Fruit fly (Drosophila melanogaster) whole organism, embryonic: ENCODE data around the gene CG15522.

Experiments
- Adf1 ChIP-seq: fragments of 200-800 bp; sonication (Bioruptor generic); IDR thresholded peaks from 2 replicates; pipeline ENCODE4 v1.3.6; 2022; ENCODE audit warnings: missing biosample characterization, missing genetic modification characterization
- CG10209 ChIP-seq: fragments of 200-800 bp; sonication (Bioruptor generic); optimal IDR thresholded peaks from 3 replicates; lab custom pipeline; 2017; ENCODE audit warnings: missing biosample characterization, mild to moderate bottlenecking, missing genetic modification characterization, missing genetic modification reagents
- CG10565 ChIP-seq: fragments of 200-800 bp; sonication (Bioruptor generic); optimal IDR thresholded peaks from 3 replicates; lab custom pipeline; 2016; ENCODE audit warnings: missing biosample characterization, mild to moderate bottlenecking, missing genetic modification characterization
- CG11504 ChIP-seq: fragments of 200-800 bp; sonication (Bioruptor generic); optimal IDR thresholded peaks from 3 replicates; lab custom pipeline; 2019; ENCODE audit warnings: missing biosample characterization, mild to moderate bottlenecking, missing genetic modification characterization, moderate library complexity
- CG12219 ChIP-seq: fragments of 200-800 bp; sonication (Bioruptor generic); optimal IDR thresholded peaks from 3 replicates; lab custom pipeline; 2018; ENCODE audit warnings: missing biosample characterization, mild to moderate bottlenecking, missing genetic modification characterization
- CG17359 ChIP-seq: fragments of 200-800 bp; sonication (Bioruptor generic); optimal IDR thresholded peaks from 3 replicates; lab custom pipeline; 2018; ENCODE audit warnings: missing biosample characterization, mild to moderate bottlenecking, missing genetic modification characterization, moderate library complexity
- CG17612 ChIP-seq: fragments of 200-800 bp; sonication (Bioruptor generic); IDR thresholded peaks from 2 replicates; pipeline ENCODE4 v1.3.6; 2022; ENCODE audit warnings: missing biosample characterization, missing genetic modification characterization
- CG1792 ChIP-seq: fragments of 200-800 bp; sonication (Bioruptor generic); optimal IDR thresholded peaks from 2 replicates; lab custom pipeline; 2016; ENCODE audit warnings: missing biosample characterization, missing genetic modification characterization
- CG2116 ChIP-seq: fragments of 200-800 bp; sonication (Bioruptor generic); optimal IDR thresholded peaks from 3 replicates; lab custom pipeline; 2018; ENCODE audit warnings: missing biosample characterization, mild to moderate bottlenecking, missing genetic modification characterization
- CG2129 ChIP-seq: fragments of 200-800 bp; sonication (Bioruptor generic); IDR thresholded peaks from 2 replicates; pipeline ENCODE4 v1.3.6; 2022; ENCODE audit warnings: missing biosample characterization, missing genetic modification characterization; ENCODE audit not compliant: partially characterized antibody
- CG31365 ChIP-seq: fragments of 200-800 bp; sonication (Bioruptor generic); optimal IDR thresholded peaks from 2 replicates; lab custom pipeline; 2018; ENCODE audit warnings: missing biosample characterization, mild to moderate bottlenecking, missing genetic modification characterization
- CG31441 ChIP-seq: fragments of 200-800 bp; sonication (Bioruptor generic); IDR thresholded peaks from 2 replicates; pipeline ENCODE4 v1.3.6; 2022; ENCODE audit warnings: missing biosample characterization, missing genetic modification characterization
- CG4282 ChIP-seq: fragments of 200-800 bp; sonication (Bioruptor generic); optimal IDR thresholded peaks from 2 replicates; lab custom pipeline; 2016; ENCODE audit warnings: missing biosample characterization, missing genetic modification characterization
- CG5953 ChIP-seq: fragments of 200-800 bp; sonication (Bioruptor generic); IDR thresholded peaks from 2 replicates; pipeline ENCODE4 v1.3.6; 2022; ENCODE audit warnings: missing biosample characterization, missing genetic modification characterization
- CG6272 ChIP-seq: fragments of 200-800 bp; sonication (Bioruptor generic); IDR thresholded peaks from 2 replicates; pipeline ENCODE4 v1.3.6; 2022; ENCODE audit warnings: missing biosample characterization, missing genetic modification characterization
- CG6854 ChIP-seq: fragments of 200-800 bp; sonication (Bioruptor generic); optimal IDR thresholded peaks from 3 replicates; lab custom pipeline; 2017; ENCODE audit warnings: missing biosample characterization, mild to moderate bottlenecking, missing genetic modification characterization
- CTCF ChIP-seq: fragments of 200-800 bp; sonication (Bioruptor generic); optimal IDR thresholded peaks from 2 replicates; lab custom pipeline; 2017; ENCODE audit warnings: missing biosample characterization, mild to moderate bottlenecking, missing genetic modification characterization, moderate library complexity
- CoRest ChIP-seq: fragments of 200-800 bp; sonication (Bioruptor generic); optimal IDR thresholded peaks from 3 replicates; lab custom pipeline; 2018; ENCODE audit warnings: missing biosample characterization, mild to moderate bottlenecking, missing genetic modification characterization, moderate library complexity
- Dll ChIP-seq: fragments of 200-800 bp; sonication (Bioruptor generic); IDR thresholded peaks from 4 replicates; pipeline ENCODE4 v1.3.6; 2022; ENCODE audit warnings: missing biosample characterization, missing genetic modification characterization; ENCODE audit not compliant: partially characterized antibody
- Eip74EF ChIP-seq, 2 experiments: fragments of 200-800 bp in 1 of 2; fragments of >200 bp in 1 of 2; sonication (Bioruptor generic) in 1 of 2; optimal IDR thresholded peaks; 2 replicates each; lab custom pipeline; 2017 to 2019; ENCODE audit warnings: missing biosample characterization in 2 of 2, missing genetic modification characterization in 2 of 2, mild to moderate bottlenecking in 1 of 2, moderate library complexity in 1 of 2
- Elba2 ChIP-seq: fragments of 200-800 bp; sonication (Bioruptor generic); optimal IDR thresholded peaks from 3 replicates; lab custom pipeline; 2016; ENCODE audit warnings: missing biosample characterization, missing genetic modification characterization
- Fer1 ChIP-seq: fragments of 200-800 bp; sonication (Bioruptor generic); optimal IDR thresholded peaks from 2 replicates; lab custom pipeline; 2017; ENCODE audit warnings: missing biosample characterization, mild to moderate bottlenecking, missing genetic modification characterization
- MTF-1 ChIP-seq: fragments of 200-800 bp; sonication (Bioruptor generic); optimal IDR thresholded peaks from 2 replicates; lab custom pipeline; 2018; ENCODE audit warnings: missing biosample characterization, mild to moderate bottlenecking, missing genetic modification characterization, borderline replicate concordance
- Max ChIP-seq: fragments of 200-800 bp; sonication (Bioruptor generic); optimal IDR thresholded peaks from 2 replicates; lab custom pipeline; 2016; ENCODE audit warnings: missing biosample characterization, mild to moderate bottlenecking, missing genetic modification characterization
- NFAT ChIP-seq: fragments of 200-800 bp; sonication (Bioruptor generic); IDR thresholded peaks from 2 replicates; pipeline ENCODE4 v1.3.6; 2022; ENCODE audit warnings: missing biosample characterization, missing genetic modification characterization
- Nf-YC ChIP-seq: fragments of 200-800 bp; optimal IDR thresholded peaks from 3 replicates; lab custom pipeline; 2019; ENCODE audit warnings: missing biosample characterization, mild to moderate bottlenecking, missing genetic modification characterization, moderate library complexity
- NfI ChIP-seq: fragments of 200-800 bp; sonication (Bioruptor generic); optimal IDR thresholded peaks from 3 replicates; lab custom pipeline; 2018; ENCODE audit warnings: missing biosample characterization, mild to moderate bottlenecking, missing genetic modification characterization, moderate library complexity
- Oli ChIP-seq: fragments of 200-800 bp; sonication (Bioruptor generic); optimal IDR thresholded peaks from 2 replicates; lab custom pipeline; 2018; ENCODE audit warnings: missing biosample characterization, mild to moderate bottlenecking, missing genetic modification characterization, moderate library complexity
- Sin3A ChIP-seq: fragments of >200 bp; optimal IDR thresholded peaks from 2 replicates; lab custom pipeline; 2018
- Sox102F ChIP-seq: fragments of 200-800 bp; sonication (Bioruptor generic); optimal IDR thresholded peaks from 2 replicates; lab custom pipeline; 2018; ENCODE audit warnings: missing biosample characterization, mild to moderate bottlenecking, missing genetic modification characterization, moderate library complexity
- Sry-β ChIP-seq: fragments of 200-800 bp; sonication (Bioruptor generic); optimal IDR thresholded peaks from 2 replicates; lab custom pipeline; 2018; ENCODE audit warnings: missing biosample characterization, mild to moderate bottlenecking, missing genetic modification characterization, moderate library complexity
- Trl ChIP-seq, 3 experiments: fragments of >200 bp in 2 of 3; fragments of 200-800 bp in 1 of 3; sonication (Bioruptor generic) in 1 of 3; optimal IDR thresholded peaks; 2 replicates in 1 of 3; 3 replicates in 2 of 3; lab custom pipeline; 2016 to 2017; ENCODE audit warnings: missing biosample characterization in 1 of 3, missing genetic modification characterization in 1 of 3
- Xbp1 ChIP-seq: fragments of 200-800 bp; sonication (Bioruptor generic); optimal IDR thresholded peaks from 3 replicates; lab custom pipeline; 2016; ENCODE audit warnings: missing biosample characterization, mild to moderate bottlenecking, missing genetic modification characterization
- abd-A ChIP-seq: fragments of 200-800 bp; sonication (Bioruptor generic); optimal IDR thresholded peaks from 3 replicates; lab custom pipeline; 2019; ENCODE audit warnings: missing biosample characterization, mild to moderate bottlenecking, missing genetic modification characterization, moderate library complexity
- ato ChIP-seq: fragments of 200-800 bp; sonication (Bioruptor generic); IDR thresholded peaks from 2 replicates; pipeline ENCODE4 v1.3.6; 2022; ENCODE audit warnings: missing biosample characterization, missing genetic modification characterization; ENCODE audit not compliant: partially characterized antibody
- dysf ChIP-seq: fragments of 200-800 bp; sonication (Bioruptor generic); IDR thresholded peaks from 3 replicates; pipeline ENCODE4 v1.3.6; 2022; ENCODE audit warnings: missing biosample characterization, missing genetic modification characterization
- ewg ChIP-seq: fragments of 200-800 bp; sonication (Bioruptor generic); optimal IDR thresholded peaks from 3 replicates; lab custom pipeline; 2017; ENCODE audit warnings: mild to moderate bottlenecking, missing biosample characterization, missing genetic modification reagents, missing genetic modification characterization
- gt ChIP-seq: fragments of 200-800 bp; sonication (Bioruptor generic); IDR thresholded peaks from 2 replicates; pipeline ENCODE4 v1.3.6; 2022; ENCODE audit warnings: missing biosample characterization, missing genetic modification characterization
- inv ChIP-seq: fragments of 200-800 bp; sonication (Bioruptor generic); IDR thresholded peaks from 2 replicates; pipeline ENCODE4 v1.3.6; 2022; ENCODE audit warnings: missing biosample characterization, missing genetic modification characterization; ENCODE audit not compliant: partially characterized antibody
- knrl ChIP-seq: fragments of 200-800 bp; sonication (Bioruptor generic); IDR thresholded peaks from 3 replicates; pipeline ENCODE4 v1.3.6; 2022; ENCODE audit warnings: missing biosample characterization, missing genetic modification characterization; ENCODE audit not compliant: partially characterized antibody
- lilli ChIP-seq: fragments of 200-800 bp; sonication (Bioruptor generic); optimal IDR thresholded peaks from 3 replicates; lab custom pipeline; 2016; ENCODE audit warnings: missing biosample characterization, missing genetic modification characterization
- mld ChIP-seq: fragments of 200-800 bp; sonication (Bioruptor generic); IDR thresholded peaks from 3 replicates; pipeline ENCODE4 v1.3.6; 2022; ENCODE audit warnings: missing biosample characterization, missing genetic modification characterization; ENCODE audit not compliant: partially characterized antibody
- pan ChIP-seq, 4 experiments: fragments of >200 bp in 3 of 4; fragments of 200-800 bp in 1 of 4; sonication (Bioruptor generic) in 1 of 4; optimal IDR thresholded peaks in 3 of 4; IDR thresholded peaks in 1 of 4; 2 replicates each; pipeline versions ENCODE4 v1.3.6 to Lab custom; 2017 to 2022; ENCODE audit warnings: missing biosample characterization in 2 of 4, missing genetic modification characterization in 2 of 4, mixed read lengths in 1 of 4
- pzg ChIP-seq: fragments of 200-800 bp; sonication (Bioruptor generic); optimal IDR thresholded peaks from 3 replicates; lab custom pipeline; 2018; ENCODE audit warnings: missing biosample characterization, mild to moderate bottlenecking, missing genetic modification characterization, moderate library complexity
- salm ChIP-seq: fragments of 200-800 bp; sonication (Bioruptor generic); optimal IDR thresholded peaks from 2 replicates; lab custom pipeline; 2018; ENCODE audit warnings: missing biosample characterization, mild to moderate bottlenecking, missing genetic modification characterization
- shn ChIP-seq: fragments of 200-800 bp; sonication (Bioruptor generic); optimal IDR thresholded peaks from 3 replicates; lab custom pipeline; 2016; ENCODE audit warnings: missing biosample characterization, missing genetic modification characterization
- sima ChIP-seq: fragments of 200-800 bp; sonication (Bioruptor generic); optimal IDR thresholded peaks from 2 replicates; lab custom pipeline; 2016; ENCODE audit warnings: missing biosample characterization, missing genetic modification characterization
- sna ChIP-seq: fragments of 200-800 bp; sonication (Bioruptor generic); IDR thresholded peaks from 2 replicates; pipeline ENCODE4 v1.3.6; 2022; ENCODE audit warnings: missing biosample characterization, missing genetic modification characterization; ENCODE audit not compliant: partially characterized antibody
- yki ChIP-seq: fragments of >200 bp; optimal IDR thresholded peaks from 3 replicates; lab custom pipeline; 2018
- zfh1 ChIP-seq: fragments of 200-800 bp; sonication (Bioruptor generic); IDR thresholded peaks from 3 replicates; pipeline ENCODE4 v1.3.6; 2022; ENCODE audit warnings: missing biosample characterization, missing genetic modification characterization

The CG15522 gene

DNA sequence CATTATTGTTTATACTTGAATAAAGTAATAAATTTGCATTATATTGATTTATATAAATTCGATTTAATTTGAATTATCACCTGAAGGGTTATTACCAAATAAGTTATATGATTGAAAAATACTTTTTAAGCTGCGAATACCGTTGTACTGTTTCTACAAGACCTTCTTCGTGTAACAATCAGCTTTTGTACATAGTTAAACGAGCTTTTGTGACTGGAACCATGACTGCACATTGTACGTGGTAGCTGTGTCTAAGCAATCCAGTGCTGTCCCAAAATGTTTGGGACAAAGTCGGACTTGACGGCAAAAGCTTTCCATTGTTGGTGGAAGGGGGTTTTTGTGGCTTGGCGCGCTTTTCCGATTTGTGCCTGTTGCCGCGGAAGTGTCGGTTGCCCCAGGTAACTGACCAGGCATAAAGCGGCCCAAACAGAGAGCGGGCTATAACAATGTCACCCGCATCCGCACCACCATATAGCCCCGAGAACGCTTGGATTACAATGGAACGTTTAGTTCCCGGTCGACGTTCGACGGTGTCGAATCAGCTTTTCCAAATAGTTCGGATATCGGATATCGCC, 19.4 kb upstream of the CG15522 start, which contains the start of gene CG31036 (continued):
- TF ChIP-seq Eip74EF (GFP tag; optimal IDR thresholded peaks at IDR 0.05; lab: Kevin White, UChicago) (no peak), Sox102F (GFP tag; lab: Kevin White, UChicago) (no peak), CTCF (GFP tag; lab: Kevin White, UChicago) (peak; percentile 79), inv (GFP tag; lab: Robert Waterston, UW) (no peak), Sry-β (GFP tag; lab: Kevin White, UChicago) (no peak), CG10209 (no peak), Fer1 (no peak), pzg (GFP tag; lab: Kevin White, UChicago) (peak; percentile 20), CG2116 (GFP tag; lab: Kevin White, UChicago) (no peak), sima (GFP tag; lab: Kevin White, UChicago) (no peak), dysf (GFP tag; lab: Robert Waterston, UW) (no peak), MTF-1 (GFP tag; lab: Kevin White, UChicago) (no peak), Nf-YC (tag; lab: Kevin White, UChicago) (no peak), lilli (GFP tag; lab: Kevin White, UChicago) (no peak), ewg (GFP tag; lab: Kevin White, UChicago) (peak; percentile 20), gt (GFP tag; lab: Robert Waterston, UW) (no peak), CG17359 (tag; lab: Kevin White, UChicago) (no peak), NFAT (GFP tag; lab: Robert Waterston, UW) (no peak), NfI (GFP tag; lab: Kevin White, UChicago) (no peak), Xbp1 (GFP tag; lab: Kevin White, UChicago) (no peak), Trl (optimal IDR thresholded peaks at IDR 0.05; lab: Kevin White, UChicago) (no peak), Trl (GFP tag; optimal IDR thresholded peaks at IDR 0.05; lab: Kevin White, UChicago) (no peak), CG6272 (GFP tag; lab: Robert Waterston, UW) (no peak), CG10565 (no peak), CG11504 (peak; percentile 48), Dll (GFP tag; lab: Robert Waterston, UW) (no peak), CG17612 (GFP tag; lab: Robert Waterston, UW) (no peak), CoRest (tag; lab: Kevin White, UChicago) (no peak), CG31365 (tag; lab: Kevin White, UChicago) (no peak), CG6854 (GFP tag; lab: Kevin White, UChicago) (no peak), sna (GFP tag; lab: Robert Waterston, UW) (no peak), CG2129 (GFP tag; lab: Robert Waterston, UW) (no peak), CG1792 (GFP tag; lab: Kevin White, UChicago) (no peak), Oli (tag; lab: Kevin White, UChicago) (no peak), zfh1 (GFP tag; lab: Robert Waterston, UW) (no peak), CG31441 (GFP tag; lab: Robert Waterston, UW) (no peak), CG5953 (GFP tag; lab: Robert Waterston, UW) (no peak), abd-A (no peak), salm (tag; lab: Kevin White, UChicago) (no peak), knrl (GFP tag; lab: Robert Waterston, UW) (no peak), yki (no peak), ato (GFP tag; lab: Robert Waterston, UW) (no peak), mld (GFP tag; lab: Robert Waterston, UW) (no peak), CG4282 (GFP tag; lab: Kevin White, UChicago) (no peak), pan (optimal IDR thresholded peaks at IDR 0.05; lab: Kevin White, UChicago) (no peak), pan (GFP tag; optimal IDR thresholded peaks at IDR 0.05 in 1 of 2, IDR thresholded peaks at IDR 0.05 in 1 of 2) (no peak), Adf1 (GFP tag; lab: Robert Waterston, UW) (no peak), Sin3A (lab: Kevin White, UChicago) (no peak), shn (no peak), Max (GFP tag; lab: Kevin White, UChicago) (no peak), CG12219 (no peak), Elba2 (no peak)
